Fruit fly (Drosophila melanogaster) Kc167 (cell line): Measurements from ENCODE around the gene haf.

ENCODE experiments used
- Myc ChIP-seq: fragments of >200 bp; optimal IDR thresholded peaks from 2 replicates; lab custom pipeline; 2017; ENCODE audit warnings: missing external identifiers
- Sin3A ChIP-seq: fragments of >200 bp; optimal IDR thresholded peaks from 2 replicates; lab custom pipeline; 2018; ENCODE audit warnings: missing external identifiers
- h ChIP-seq: fragments of >200 bp; optimal IDR thresholded peaks from 3 replicates; lab custom pipeline; 2018; ENCODE audit warnings: missing external identifiers
- insv ChIP-seq: fragments of >200 bp; optimal IDR thresholded peaks from 3 replicates; lab custom pipeline; 2018; ENCODE audit warnings: missing external identifiers
- psq ChIP-seq: fragments of >200 bp; optimal IDR thresholded peaks from 2 replicates; lab custom pipeline; 2017; ENCODE audit warnings: missing external identifiers
- ttk ChIP-seq: sonication (Bioruptor generic); optimal IDR thresholded peaks from 2 replicates; lab custom pipeline; 2017; ENCODE audit warnings: missing external identifiers

haf gene

DNA sequence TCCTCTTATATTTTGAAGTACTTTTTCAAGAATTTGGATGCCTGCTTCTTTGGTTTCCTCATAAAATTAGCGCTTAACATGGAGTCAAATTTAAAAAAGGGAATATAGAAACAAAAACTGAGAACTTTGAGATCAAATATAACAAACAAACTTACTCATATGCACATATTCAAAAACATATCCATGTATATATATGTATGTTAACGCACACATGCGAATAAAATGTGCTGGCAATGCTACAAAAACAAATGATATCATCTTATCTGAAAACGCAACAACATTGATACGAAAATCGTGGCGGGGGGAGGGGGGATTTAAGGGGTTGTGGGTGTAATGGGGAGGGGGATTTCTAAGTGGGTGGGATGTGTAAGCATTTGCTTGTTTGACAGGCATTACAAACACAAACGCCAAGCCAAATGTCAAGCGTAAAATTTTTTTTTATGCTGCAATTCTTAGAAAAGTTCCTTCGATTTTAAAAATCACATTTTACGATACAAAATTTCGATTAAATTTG is 93.2 kb downstream of the haf start:
- TF ChIP-seq psq (lab: Kevin White, UChicago): no peak
- TF ChIP-seq ttk (lab: Kevin White, UChicago): no peak
- TF ChIP-seq Sin3A (lab: Kevin White, UChicago): no peak
- no peak for TF ChIP-seq Myc (lab: Kevin White, UChicago)
- no peak for TF ChIP-seq insv (lab: Kevin White, UChicago)
- TF ChIP-seq h (lab: Kevin White, UChicago): no peak

DNA sequence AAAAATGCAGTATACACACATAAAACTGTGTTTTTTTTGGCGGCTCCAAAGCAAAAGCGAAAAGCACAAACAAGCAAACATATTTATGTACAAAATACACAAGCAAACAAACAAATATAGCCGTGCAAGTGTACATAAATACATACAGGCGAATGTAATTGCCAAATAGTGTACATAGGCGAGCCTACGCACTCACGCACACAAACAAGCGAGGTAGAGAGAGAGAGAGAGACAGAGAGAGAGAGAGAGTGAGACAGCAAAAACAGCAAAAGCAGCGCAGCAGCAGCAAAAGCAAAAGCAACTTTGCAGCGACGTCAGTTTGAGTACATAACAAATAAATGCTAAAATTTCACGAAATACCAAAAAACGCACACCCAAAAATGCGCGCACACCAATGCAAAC is 93.7 kb downstream of the haf start:
- no peak for TF ChIP-seq h (lab: Kevin White, UChicago)

DNA sequence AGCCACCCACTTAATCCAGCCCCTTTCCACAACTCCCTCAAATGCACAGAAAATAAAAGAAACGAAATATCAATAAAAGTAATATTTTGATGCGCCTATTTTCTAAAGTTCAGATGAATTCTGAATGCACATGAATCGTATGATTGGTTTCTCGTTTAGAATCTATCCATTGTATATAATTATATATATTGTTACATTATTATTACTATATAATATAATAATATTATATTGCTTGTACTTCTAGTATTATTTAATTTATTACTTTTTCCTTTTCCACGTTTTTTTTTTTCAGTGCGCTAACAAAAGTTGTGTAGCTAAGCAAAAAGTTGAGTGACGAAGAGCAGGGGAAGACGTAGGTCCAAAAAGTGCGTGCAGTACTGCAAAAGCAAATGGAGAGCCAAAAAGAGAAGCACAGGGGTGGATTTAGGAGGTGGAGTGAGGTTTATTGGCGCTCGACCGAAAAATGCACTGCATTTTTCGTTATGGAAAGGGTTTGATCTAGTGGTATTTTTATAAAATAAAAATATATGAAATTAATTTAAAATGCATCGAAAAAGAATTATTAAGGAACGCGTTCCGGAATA is 94.4 kb downstream of the haf start:
- TF ChIP-seq Sin3A (lab: Kevin White, UChicago): no peak

DNA sequence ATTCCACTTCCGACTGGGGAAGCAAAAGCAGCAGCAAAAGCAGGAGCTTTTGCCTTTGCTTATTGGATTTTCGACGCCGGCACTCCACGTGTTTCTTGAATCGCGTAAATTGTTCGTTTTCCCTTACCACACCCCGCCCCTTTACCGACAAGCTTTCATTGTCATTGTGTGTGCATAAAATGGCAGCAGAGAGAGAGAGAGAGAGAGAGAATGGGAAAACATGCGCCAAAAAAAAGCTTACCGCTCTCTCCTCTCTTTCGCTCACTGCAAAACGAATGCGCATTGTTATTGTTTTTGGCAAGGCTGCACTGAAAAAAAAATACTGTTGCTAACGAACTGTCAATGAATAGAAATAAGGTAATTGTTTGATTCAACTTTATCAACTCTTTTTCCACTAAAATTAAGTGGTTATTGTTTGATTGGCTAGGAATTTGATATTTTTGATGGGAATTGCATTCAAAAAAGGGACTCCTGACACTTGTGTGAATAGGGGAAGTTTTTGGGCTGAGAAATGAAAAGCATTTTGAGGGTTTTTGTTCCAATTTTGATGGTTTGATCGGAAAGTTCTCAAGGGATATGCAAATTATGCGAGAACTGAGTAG is 95.0 kb downstream of the haf start:
- TF ChIP-seq h (lab: Kevin White, UChicago) (no peak), psq (lab: Kevin White, UChicago) (no peak), Myc (lab: Kevin White, UChicago) (no peak), insv (lab: Kevin White, UChicago) (no peak), ttk (lab: Kevin White, UChicago) (no peak), Sin3A (lab: Kevin White, UChicago) (no peak)

DNA sequence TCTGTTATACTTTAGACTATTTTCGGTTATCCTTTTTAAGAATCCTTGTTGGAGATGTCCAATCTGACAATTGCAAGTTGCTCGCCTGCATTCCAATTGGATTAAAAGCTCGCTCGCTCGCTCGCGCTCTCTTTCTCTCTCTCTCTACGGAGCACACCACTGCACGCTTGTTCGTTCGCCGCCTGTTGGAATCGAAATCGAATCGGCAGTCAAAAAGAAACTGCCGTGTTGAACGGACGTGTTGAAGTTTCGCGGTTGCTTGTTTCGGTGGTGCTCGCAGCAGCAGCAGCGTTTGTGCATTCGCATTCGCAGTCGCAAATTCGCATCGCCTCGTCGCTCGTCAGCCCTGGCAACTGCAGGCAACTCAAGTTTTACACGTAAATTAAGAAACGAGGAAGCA is 96.1 kb downstream of the haf start, which contains the start of gene chinmo:
TSS of gene chinmo (plus strand) at position 206 of the 400 bp plus-strand sequence.
- no peak for TF ChIP-seq ttk (lab: Kevin White, UChicago)
- no peak for TF ChIP-seq Sin3A (lab: Kevin White, UChicago)

DNA sequence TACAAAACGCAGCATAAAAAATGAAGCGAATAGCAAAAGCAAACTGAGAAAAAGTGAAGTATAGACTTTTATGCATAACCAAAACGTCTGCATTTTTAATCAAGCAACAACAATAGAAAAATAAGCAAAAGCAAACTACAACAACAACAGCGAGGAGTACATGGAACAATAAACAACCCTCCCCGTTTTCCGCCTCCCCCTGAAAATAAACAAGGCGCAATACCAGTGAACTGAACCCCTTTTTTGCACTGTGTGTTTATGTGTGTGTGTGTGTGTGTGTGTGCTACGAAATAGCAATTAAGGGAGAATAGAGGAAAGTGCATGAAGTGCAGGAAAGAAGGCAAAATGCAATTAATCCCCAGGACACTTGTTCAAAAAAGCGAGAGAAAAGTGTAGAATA is 97.0 kb downstream of the haf start:
- no peak for TF ChIP-seq Myc (lab: Kevin White, UChicago)
- no peak for TF ChIP-seq ttk (lab: Kevin White, UChicago)
- TF ChIP-seq h (lab: Kevin White, UChicago): no peak
- TF ChIP-seq Sin3A (lab: Kevin White, UChicago): no peak

DNA sequence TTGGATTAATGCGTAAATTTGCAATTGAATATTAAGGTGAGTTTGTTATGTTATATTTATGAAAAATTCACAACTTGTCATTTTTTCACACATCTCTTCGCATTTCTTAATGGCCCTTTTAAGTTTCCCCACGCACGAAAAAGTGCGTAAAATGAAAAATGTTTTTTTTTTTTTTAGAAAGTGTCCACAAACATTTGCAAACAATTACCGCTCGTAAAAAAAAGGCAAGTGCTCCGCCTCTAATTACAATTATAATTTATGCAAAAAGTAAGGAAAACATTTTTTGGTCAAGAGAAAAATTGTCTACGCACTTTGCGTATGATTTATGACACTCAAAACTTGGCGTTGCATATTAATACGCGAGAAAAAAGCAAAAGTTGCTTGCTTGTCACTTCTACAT is 98.9 kb downstream of the haf start:
- no peak for TF ChIP-seq ttk (lab: Kevin White, UChicago)
- TF ChIP-seq h (lab: Kevin White, UChicago): no peak
- TF ChIP-seq psq (lab: Kevin White, UChicago): no peak
- TF ChIP-seq insv (lab: Kevin White, UChicago): no peak
- TF ChIP-seq Myc (lab: Kevin White, UChicago): no peak
- TF ChIP-seq Sin3A (lab: Kevin White, UChicago): no peak

DNA sequence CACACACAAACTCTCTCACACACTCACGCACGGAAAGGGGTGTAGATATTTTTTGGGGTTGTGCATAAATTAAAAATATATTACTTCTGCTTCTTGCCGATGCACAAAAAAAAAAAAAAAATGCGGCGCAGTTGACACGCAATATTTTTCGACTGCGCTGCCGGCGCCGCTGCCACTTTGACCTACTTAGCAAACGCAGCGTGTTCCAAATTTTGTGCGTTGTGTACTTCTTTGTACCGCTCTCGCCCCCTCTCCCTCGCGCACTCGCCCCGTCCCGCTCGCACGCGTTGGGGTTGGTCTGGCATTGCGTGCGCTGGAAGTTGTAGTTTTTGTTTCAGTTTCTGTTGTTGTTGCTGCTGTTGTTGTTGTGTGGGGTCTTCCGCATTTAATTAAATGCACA is 99.3 kb downstream of the haf start:
- TF ChIP-seq ttk (lab: Kevin White, UChicago): no peak
- TF ChIP-seq Sin3A (lab: Kevin White, UChicago): no peak
- no peak for TF ChIP-seq psq (lab: Kevin White, UChicago)
- TF ChIP-seq h (lab: Kevin White, UChicago): no peak
- no peak for TF ChIP-seq insv (lab: Kevin White, UChicago)
- TF ChIP-seq Myc (lab: Kevin White, UChicago): no peak

DNA sequence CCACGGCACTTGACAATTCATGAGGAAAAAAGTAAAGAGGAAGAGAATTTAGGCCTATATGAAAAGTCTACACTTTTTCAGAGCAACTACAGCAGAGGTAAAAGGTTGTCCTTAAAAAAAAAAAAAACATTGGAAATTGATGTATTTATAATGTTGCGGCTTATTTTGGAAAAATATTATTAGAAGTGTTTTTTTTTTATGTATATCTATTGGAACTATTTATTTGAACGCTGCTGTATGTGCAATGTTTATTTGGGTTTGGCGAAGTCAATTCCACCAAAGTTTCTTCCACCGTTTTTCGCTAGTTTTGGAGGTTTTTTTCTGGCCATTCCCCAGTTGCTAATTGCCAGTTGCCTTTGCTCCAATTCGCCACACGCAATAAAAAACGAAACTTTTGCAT is 100.9 kb downstream of the haf start:
- TF ChIP-seq h (lab: Kevin White, UChicago): no peak
- no peak for TF ChIP-seq ttk (lab: Kevin White, UChicago)
- no peak for TF ChIP-seq psq (lab: Kevin White, UChicago)
- no peak for TF ChIP-seq insv (lab: Kevin White, UChicago)
- TF ChIP-seq Sin3A (lab: Kevin White, UChicago): no peak
- TF ChIP-seq Myc (lab: Kevin White, UChicago): no peak

DNA sequence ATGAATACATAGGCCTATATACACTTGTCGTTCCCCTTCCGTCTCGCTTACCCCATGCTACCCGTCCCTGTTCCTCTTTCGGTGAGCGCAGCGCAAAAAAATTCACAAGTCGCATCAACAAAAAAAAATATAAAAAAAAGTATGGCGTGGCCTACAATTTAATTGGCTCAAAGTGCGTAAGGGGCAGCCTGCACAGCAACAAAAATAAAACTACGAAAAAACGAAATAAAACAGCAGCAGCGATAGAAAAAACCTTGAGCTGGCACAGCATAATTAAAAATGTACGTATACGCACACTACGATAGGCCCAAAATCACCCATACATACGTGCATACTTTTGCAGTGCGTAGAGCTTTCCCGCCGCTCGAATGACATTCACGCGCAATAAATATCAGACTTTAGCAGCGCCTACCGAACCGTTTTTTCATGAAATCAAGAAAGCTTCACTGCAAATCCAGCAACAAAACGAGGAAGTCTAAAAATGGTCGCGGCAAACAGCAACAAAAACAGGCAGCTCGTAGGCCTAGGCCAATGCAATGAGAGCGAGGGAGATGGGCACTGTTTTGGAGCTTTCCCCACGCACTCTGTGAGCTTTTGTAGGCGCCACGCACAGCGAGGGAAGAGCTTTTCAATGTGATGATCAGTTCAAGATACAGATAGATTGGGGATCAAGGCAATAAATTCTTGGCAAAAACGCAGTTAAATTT is 102.1 kb downstream of the haf start:
- no peak for TF ChIP-seq insv (lab: Kevin White, UChicago)
- TF ChIP-seq ttk (lab: Kevin White, UChicago): no peak

DNA sequence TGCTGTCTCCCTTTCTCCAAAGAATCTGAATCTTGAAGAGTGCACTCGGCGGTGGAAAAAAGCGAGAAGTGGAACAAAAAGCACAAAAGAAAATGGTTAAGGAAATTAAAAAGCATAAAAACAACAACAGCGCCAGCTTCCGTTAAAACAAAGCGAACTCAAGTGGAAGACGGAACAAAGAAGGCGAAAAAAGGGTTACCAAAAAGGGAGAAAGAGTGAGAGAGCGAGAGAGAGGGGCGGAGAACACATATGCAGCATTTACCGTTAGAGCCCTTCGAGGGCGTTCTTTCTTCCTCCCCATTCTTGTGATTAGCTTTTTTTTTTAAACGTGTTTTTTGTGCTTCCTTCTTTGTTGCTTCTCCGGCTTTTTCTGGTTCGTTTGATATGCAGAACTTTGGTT is 103.2 kb downstream of the haf start:
- TF ChIP-seq ttk (lab: Kevin White, UChicago): no peak
- TF ChIP-seq insv (lab: Kevin White, UChicago): no peak
